Worm (Caenorhabditis elegans) whole organism, L3 larva: Measurements from ENCODE around the gene egas-1.
A peak's percentile ranks its signal among the peaks of the same experiment; 100 is the strongest.

Source experiments
- R02D3.7 ChIP-seq: fragments of 150-350 bp; optimal IDR thresholded peaks from 2 replicates; lab custom pipeline; 2014; ENCODE audit warnings: missing biosample characterization, missing genetic modification characterization
- ama-1 ChIP-seq: fragments of 150-350 bp; optimal IDR thresholded peaks from 2 replicates; lab custom pipeline; 2018
- ceh-16 ChIP-seq: sonication (generic microtip); optimal IDR thresholded peaks from 2 replicates; lab custom pipeline; 2017; ENCODE audit warnings: missing biosample characterization, missing genetic modification characterization
- ceh-28 ChIP-seq: fragments of 150-350 bp; optimal IDR thresholded peaks from 2 replicates; lab custom pipeline; 2014; ENCODE audit warnings: missing biosample characterization, missing genetic modification reagents, missing genetic modification characterization
- ceh-9 ChIP-seq: sonication (generic microtip); optimal IDR thresholded peaks from 2 replicates; lab custom pipeline; 2018; ENCODE audit warnings: missing biosample characterization, missing genetic modification characterization
- daf-12 ChIP-seq: fragments of 150-350 bp; optimal IDR thresholded peaks from 2 replicates; lab custom pipeline; 2014; ENCODE audit warnings: missing biosample characterization, missing genetic modification reagents, missing genetic modification characterization
- egl-27 ChIP-seq: sonication (generic microtip); optimal IDR thresholded peaks from 4 replicates; lab custom pipeline; 2017; ENCODE audit warnings: missing biosample characterization, missing genetic modification reagents, missing genetic modification characterization
- elt-1 ChIP-seq: fragments of 150-350 bp; optimal IDR thresholded peaks from 2 replicates; lab custom pipeline; 2014; ENCODE audit warnings: missing biosample characterization, missing genetic modification characterization
- elt-2 ChIP-seq: sonication (generic microtip); optimal IDR thresholded peaks from 2 replicates; lab custom pipeline; 2016; ENCODE audit warnings: missing genetic modification reagents, mild to moderate bottlenecking, missing genetic modification characterization, missing compliant biosample characterization
- elt-3 ChIP-seq, 3 experiments: fragments of 150-350 bp in 1 of 3; sonication (generic microtip) in 2 of 3; optimal IDR thresholded peaks; 2 replicates in 2 of 3; 4 replicates in 1 of 3; lab custom pipeline; 2014 to 2017; ENCODE audit warnings: missing biosample characterization in 3 of 3, missing genetic modification characterization in 3 of 3
- eor-1 ChIP-seq, 2 experiments: fragments of 150-350 bp; optimal IDR thresholded peaks; 2 replicates each; lab custom pipeline; 2014 to 2018; ENCODE audit warnings: missing biosample characterization in 2 of 2, missing genetic modification characterization in 2 of 2
- fkh-10 ChIP-seq: sonication (generic microtip); optimal IDR thresholded peaks from 2 replicates; lab custom pipeline; 2017; ENCODE audit warnings: missing biosample characterization, missing genetic modification reagents, missing genetic modification characterization
- fkh-2 ChIP-seq: fragments of 150-350 bp; optimal IDR thresholded peaks from 2 replicates; lab custom pipeline; 2014; ENCODE audit warnings: missing biosample characterization, missing genetic modification reagents, missing genetic modification characterization
- fos-1 ChIP-seq: fragments of 150-350 bp; optimal IDR thresholded peaks from 2 replicates; lab custom pipeline; 2014; ENCODE audit warnings: missing biosample characterization, missing genetic modification characterization
- jun-1 ChIP-seq: fragments of 150-350 bp; optimal IDR thresholded peaks from 2 replicates; lab custom pipeline; 2014; ENCODE audit warnings: missing biosample characterization, missing genetic modification reagents, missing genetic modification characterization
- lin-15B ChIP-seq: fragments of 150-350 bp; optimal IDR thresholded peaks from 2 replicates; lab custom pipeline; 2014; ENCODE audit warnings: missing biosample characterization, missing genetic modification characterization
- nfya-1 ChIP-seq: sonication (generic microtip); optimal IDR thresholded peaks from 2 replicates; lab custom pipeline; 2017; ENCODE audit warnings: missing genetic modification characterization, mild to moderate bottlenecking, missing compliant biosample characterization, antibody characterized with exemption, moderate library complexity; ENCODE audit not compliant: insufficient read depth
- nhr-11 ChIP-seq: fragments of 150-350 bp; optimal IDR thresholded peaks from 2 replicates; lab custom pipeline; 2014; ENCODE audit warnings: missing biosample characterization, missing genetic modification characterization
- nhr-23 ChIP-seq: fragments of 150-350 bp; optimal IDR thresholded peaks from 2 replicates; lab custom pipeline; 2014; ENCODE audit warnings: missing biosample characterization, missing genetic modification reagents, missing genetic modification characterization
- nhr-25 ChIP-seq: sonication (generic microtip); optimal IDR thresholded peaks from 2 replicates; lab custom pipeline; 2017; ENCODE audit warnings: missing biosample characterization, missing genetic modification characterization
- nhr-67 ChIP-seq: fragments of 150-350 bp; optimal IDR thresholded peaks from 2 replicates; lab custom pipeline; 2014; ENCODE audit warnings: missing biosample characterization, missing genetic modification characterization
- nhr-76 ChIP-seq: fragments of 150-350 bp; sonication (generic microtip); optimal IDR thresholded peaks from 5 replicates; lab custom pipeline; 2014; ENCODE audit warnings: missing biosample characterization, missing genetic modification characterization
- nhr-77 ChIP-seq: fragments of 150-350 bp; optimal IDR thresholded peaks from 2 replicates; lab custom pipeline; 2014; ENCODE audit warnings: missing biosample characterization, missing genetic modification characterization
- pha-4 ChIP-seq: fragments of 150-350 bp; optimal IDR thresholded peaks from 2 replicates; lab custom pipeline; 2014; ENCODE audit warnings: missing biosample characterization, missing genetic modification reagents, missing genetic modification characterization
- pqm-1 ChIP-seq: fragments of 150-350 bp; optimal IDR thresholded peaks from 2 replicates; lab custom pipeline; 2017; ENCODE audit warnings: missing biosample characterization, missing genetic modification characterization, inconsistent platforms
- sea-2 ChIP-seq: fragments of 150-350 bp; sonication (generic microtip); optimal IDR thresholded peaks from 4 replicates; lab custom pipeline; 2014; ENCODE audit warnings: missing biosample characterization, missing genetic modification reagents, missing genetic modification characterization
- skn-1 ChIP-seq: fragments of 150-350 bp; optimal IDR thresholded peaks from 2 replicates; lab custom pipeline; 2014; ENCODE audit warnings: missing biosample characterization, missing genetic modification characterization
- snpc-4 ChIP-seq: fragments of 150-350 bp; optimal IDR thresholded peaks from 2 replicates; lab custom pipeline; 2014; ENCODE audit warnings: missing biosample characterization, missing genetic modification characterization
- tbx-2 ChIP-seq: sonication (generic microtip); optimal IDR thresholded peaks from 2 replicates; lab custom pipeline; 2016; ENCODE audit warnings: mild to moderate bottlenecking, missing genetic modification characterization, missing compliant biosample characterization
- unc-39 ChIP-seq: sonication (generic microtip); optimal IDR thresholded peaks from 4 replicates; lab custom pipeline; 2017; ENCODE audit warnings: missing biosample characterization, missing genetic modification characterization
- zag-1 ChIP-seq: fragments of 150-350 bp; optimal IDR thresholded peaks from 2 replicates; lab custom pipeline; 2014; ENCODE audit warnings: missing biosample characterization, missing genetic modification characterization
- ztf-11 ChIP-seq: fragments of 150-350 bp; optimal IDR thresholded peaks from 2 replicates; lab custom pipeline; 2014; ENCODE audit warnings: missing biosample characterization, missing genetic modification characterization
- ztf-4 ChIP-seq: fragments of 150-350 bp; optimal IDR thresholded peaks from 2 replicates; lab custom pipeline; 2014; ENCODE audit warnings: missing biosample characterization, missing genetic modification characterization

egas-1 gene

DNA sequence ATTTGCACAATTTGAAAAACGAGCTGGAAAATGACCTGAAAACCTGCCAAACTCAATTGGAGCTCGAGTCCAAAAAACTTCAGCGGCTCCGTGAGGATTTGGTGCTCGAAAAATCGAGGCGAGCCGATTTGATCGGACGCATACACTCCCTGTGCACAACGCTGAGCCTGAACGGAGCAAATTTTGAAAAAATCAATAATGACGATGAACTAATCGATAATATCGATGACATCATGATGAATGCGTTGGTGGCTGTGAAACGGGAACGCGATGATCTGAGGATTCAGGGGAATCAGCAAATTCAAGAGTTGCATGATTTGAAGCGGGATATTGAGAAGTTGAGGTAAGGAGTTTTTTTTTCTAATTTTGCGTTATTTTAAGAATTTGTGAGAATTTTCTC is 34.6 kb upstream of the egas-1 start:
- peak; percentile 42 for TF ChIP-seq ceh-28
- no peak for TF ChIP-seq lin-15B
- TF ChIP-seq zag-1 (tag; lab: Kevin White, UChicago), result no peak
- TF ChIP-seq elt-2 (tag; lab: Kevin White, UChicago), result no peak

DNA sequence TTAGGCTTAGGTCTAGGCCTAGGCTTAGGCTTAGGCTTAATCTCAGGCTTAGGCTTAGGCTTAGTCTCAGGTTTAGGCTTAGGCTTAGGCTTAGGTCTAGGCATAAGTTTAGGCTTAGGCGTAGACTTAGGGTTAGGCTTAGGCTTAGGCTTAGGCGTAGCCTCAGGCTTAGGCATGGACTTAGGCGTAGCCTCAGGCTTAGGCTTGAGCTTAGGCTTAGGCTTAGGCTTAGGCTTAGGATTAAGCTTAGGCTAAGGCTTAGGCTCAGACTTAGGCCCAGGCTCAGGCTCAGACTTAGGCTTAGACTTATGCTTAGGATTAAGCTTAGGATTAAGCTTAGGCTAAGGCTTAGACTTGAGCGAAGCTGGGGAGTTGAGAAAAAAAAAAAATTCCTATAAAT is 26.9 kb upstream of the egas-1 start:
- TF ChIP-seq nhr-23 (tag; lab: Kevin White, UChicago), result no peak
- no peak for TF ChIP-seq fkh-10
- no peak for TF ChIP-seq ztf-11
- no peak for TF ChIP-seq tbx-2
- no peak for TF ChIP-seq snpc-4 (tag; lab: Kevin White, UChicago)
- TF ChIP-seq sea-2 (GFP tag; lab: Kevin White, UChicago), result no peak
- no peak for TF ChIP-seq ceh-9 (tag; lab: Kevin White, UChicago)
- TF ChIP-seq egl-27 (tag; lab: Kevin White, UChicago), result no peak
- TF ChIP-seq nfya-1 (tag; lab: Kevin White, UChicago), result no peak
- no peak for TF ChIP-seq skn-1 (tag; lab: Kevin White, UChicago)
- TF ChIP-seq eor-1 (tag; optimal IDR thresholded peaks at IDR 0.05; lab: Kevin White, UChicago), result no peak
- TF ChIP-seq elt-2 (tag; lab: Kevin White, UChicago), result no peak
- no peak for TF ChIP-seq nhr-11 (tag; lab: Kevin White, UChicago)
- no peak for TF ChIP-seq ceh-16 (tag; lab: Kevin White, UChicago)
- no peak for TF ChIP-seq nhr-77 (tag; lab: Kevin White, UChicago)
- no peak for TF ChIP-seq ama-1 (lab: Kevin White, UChicago)
- TF ChIP-seq ceh-28, result no peak

ce11 chrV:18614498-18614897 is 25.6 kb upstream of the egas-1 start:
- TF ChIP-seq nhr-67 (tag; lab: Kevin White, UChicago) (no peak), egl-27 (tag; lab: Kevin White, UChicago) (no peak), lin-15B (peak; percentile 26), snpc-4 (tag; lab: Kevin White, UChicago) (peak; percentile 6), ceh-28 (peak; percentile 74), elt-1 (tag; lab: Kevin White, UChicago) (no peak), ceh-16 (tag; lab: Kevin White, UChicago) (no peak), nhr-11 (tag; lab: Kevin White, UChicago) (no peak), nfya-1 (tag; lab: Kevin White, UChicago) (peak; percentile 63), daf-12 (tag; lab: Kevin White, UChicago) (no peak), nhr-77 (tag; lab: Kevin White, UChicago) (no peak), ztf-4 (no peak), jun-1 (peak; percentile 45), nhr-23 (tag; lab: Kevin White, UChicago) (peak; percentile 17), fkh-2 (tag; lab: Kevin White, UChicago) (no peak), skn-1 (tag; lab: Kevin White, UChicago) (peak; percentile 98), pqm-1 (tag; lab: Kevin White, UChicago) (peak; percentile 74), elt-2 (tag; lab: Kevin White, UChicago) (peak; percentile 73), nhr-25 (tag; lab: Kevin White, UChicago) (peak; percentile 70), elt-3 (tag; optimal IDR thresholded peaks at IDR 0.05; lab: Kevin White, UChicago) (no peak), nhr-76 (tag; lab: Kevin White, UChicago) (no peak), fkh-10 (no peak), ceh-9 (tag; lab: Kevin White, UChicago) (no peak), ztf-11 (no peak), pha-4 (peak; percentile 83)

- TF ChIP-seq nhr-67 (tag; lab: Kevin White, UChicago), result no peak
- no peak for TF ChIP-seq fos-1 (tag; lab: Kevin White, UChicago)
- no peak for TF ChIP-seq pha-4
- no peak for TF ChIP-seq unc-39 (tag; lab: Kevin White, UChicago)
- no peak for TF ChIP-seq nhr-23 (tag; lab: Kevin White, UChicago)
- TF ChIP-seq ama-1 (lab: Kevin White, UChicago), result no peak
- no peak for TF ChIP-seq nhr-77 (tag; lab: Kevin White, UChicago)
- TF ChIP-seq sea-2 (GFP tag; lab: Kevin White, UChicago), result no peak
- TF ChIP-seq R02D3.7 (tag; lab: Kevin White, UChicago), result no peak
Measured at ce11 chrV:18616287-18616686, 23.8 kb upstream of the egas-1 start, which contains the start of gene nhr-70. Gene nhr-70 (plus strand): TSS chrV:18616587.

ce11 chrV:18622462-18622861 is 17.6 kb upstream of the egas-1 start, which contains the start of gene Y69H2.1:
Gene Y69H2.1 (minus strand): TSS chrV:18622562.
- no peak for TF ChIP-seq nhr-77 (tag; lab: Kevin White, UChicago)
- no peak for TF ChIP-seq nfya-1 (tag; lab: Kevin White, UChicago)
- no peak for TF ChIP-seq snpc-4 (tag; lab: Kevin White, UChicago)
- no peak for TF ChIP-seq nhr-23 (tag; lab: Kevin White, UChicago)
- TF ChIP-seq ceh-28, result no peak
- TF ChIP-seq daf-12 (tag; lab: Kevin White, UChicago), result no peak
- TF ChIP-seq fos-1 (tag; lab: Kevin White, UChicago), result no peak
